Fruit fly (Drosophila melanogaster): Measurements from ENCODE around the gene ND-51.

DNA sequence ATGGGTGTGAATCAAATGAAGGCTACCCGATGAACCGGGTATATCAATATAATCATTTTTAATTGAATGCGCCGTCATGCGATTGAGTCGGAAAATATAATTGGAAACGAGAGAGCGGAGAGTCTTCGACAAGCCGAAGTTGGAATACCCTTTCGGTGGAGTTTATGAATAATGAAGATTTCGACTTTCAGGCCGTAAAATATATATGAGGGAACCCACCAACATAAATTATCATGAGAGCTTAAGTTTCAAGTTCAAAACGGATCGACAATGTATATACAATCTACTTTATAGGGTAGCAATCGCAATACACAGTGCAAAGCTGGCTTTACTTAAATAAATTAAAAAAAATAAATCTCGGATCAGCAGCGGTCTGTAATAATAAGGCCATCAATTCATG is 30.7 kb downstream of the ND-51 start:
- no peak for TF ChIP-seq cnc (optimal IDR thresholded peaks at IDR 0.05)
- TF ChIP-seq CG14711 (tag; optimal IDR thresholded peaks at IDR 0.05), result no peak
- TF ChIP-seq Mnt (GFP tag; optimal IDR thresholded peaks at IDR 0.05), result no peak
- no peak for TF ChIP-seq CG7045 (GFP tag; optimal IDR thresholded peaks at IDR 0.05)
- TF ChIP-seq CG7101 (tag; optimal IDR thresholded peaks at IDR 0.05), result no peak
- no peak for TF ChIP-seq cic (GFP tag; optimal IDR thresholded peaks at IDR 0.05)
- TF ChIP-seq tj (GFP tag; optimal IDR thresholded peaks at IDR 0.05), result no peak
- no peak for TF ChIP-seq CG5204 (GFP tag; optimal IDR thresholded peaks at IDR 0.05)
